Worm (Caenorhabditis elegans) whole organism, young adult: ENCODE data around the gene nhr-213.
"Not testable (repeated sequence)": the region's sequence is repeated elsewhere in the genome, so short reads cannot be mapped to it uniquely, and the experiment has no call there.

Experiments
- B0035.1 ChIP-seq: sonication (generic microtip); optimal IDR thresholded peaks from 2 replicates; lab custom pipeline; 2016; ENCODE audit warnings: missing genetic modification characterization, mild to moderate bottlenecking, missing compliant biosample characterization, missing genotype, missing genetic modification reagents
- B0261.1 ChIP-seq: sonication (generic microtip); optimal IDR thresholded peaks from 2 replicates; lab custom pipeline; 2016; ENCODE audit warnings: mild to moderate bottlenecking, missing genetic modification characterization, moderate library complexity, missing compliant biosample characterization
- F37B4.10 ChIP-seq: fragments of 200-800 bp; sonication (Bioruptor generic); IDR thresholded peaks from 2 replicates; pipeline ENCODE4 v1.3.6; 2022; ENCODE audit warnings: missing genetic modification characterization, missing compliant biosample characterization
- F57A8.1 ChIP-seq: fragments of 200-800 bp; sonication (Bioruptor generic); optimal IDR thresholded peaks from 2 replicates; lab custom pipeline; 2018; ENCODE audit warnings: mild to moderate bottlenecking, missing genetic modification characterization, moderate library complexity, missing compliant biosample characterization
- Y67H2A.10 ChIP-seq: fragments of 200-800 bp; sonication (Bioruptor generic); conservative IDR thresholded peaks from 2 replicates; pipeline ENCODE4 v1.3.6; 2022; ENCODE audit warnings: missing genetic modification reagents, missing genetic modification characterization, missing compliant biosample characterization
- attf-6 ChIP-seq: fragments of 200-800 bp; sonication (Bioruptor generic); IDR thresholded peaks from 2 replicates; pipeline ENCODE4 v1.3.6; 2022; ENCODE audit warnings: missing genetic modification reagents, missing genetic modification characterization, missing compliant biosample characterization
- bed-1 ChIP-seq: fragments of 200-800 bp; sonication (Bioruptor generic); IDR thresholded peaks from 2 replicates; pipeline ENCODE4 v1.3.6; 2022; ENCODE audit warnings: missing genetic modification reagents, missing genetic modification characterization, missing compliant biosample characterization
- bed-2 ChIP-seq: fragments of 200-800 bp; sonication (Bioruptor generic); IDR thresholded peaks from 2 replicates; pipeline ENCODE4 v1.3.6; 2022; ENCODE audit warnings: missing genetic modification reagents, missing genetic modification characterization, missing compliant biosample characterization
- ccch-3 ChIP-seq: fragments of 200-800 bp; sonication (Bioruptor generic); optimal IDR thresholded peaks from 2 replicates; lab custom pipeline; 2018; ENCODE audit warnings: mild to moderate bottlenecking, missing genetic modification characterization, missing compliant biosample characterization
- cebp-2 ChIP-seq: fragments of 200-800 bp; sonication (Bioruptor generic); IDR thresholded peaks from 2 replicates; pipeline ENCODE4 v1.3.6; 2022; ENCODE audit warnings: missing genetic modification characterization, missing compliant biosample characterization
- ceh-40 ChIP-seq: fragments of 200-800 bp; sonication (Bioruptor generic); IDR thresholded peaks from 2 replicates; pipeline ENCODE4 v1.3.6; 2022; ENCODE audit warnings: missing genetic modification characterization, missing compliant biosample characterization
- ceh-91 ChIP-seq: fragments of 200-800 bp; sonication (Bioruptor generic); IDR thresholded peaks from 2 replicates; pipeline ENCODE4 v1.3.6; 2022; ENCODE audit warnings: missing genetic modification reagents, missing genetic modification characterization, missing compliant biosample characterization
- dpff-1 ChIP-seq: sonication (generic microtip); optimal IDR thresholded peaks from 2 replicates; lab custom pipeline; 2017; ENCODE audit warnings: mild to moderate bottlenecking, missing genetic modification characterization, missing compliant biosample characterization
- egl-18 ChIP-seq: fragments of 200-800 bp; sonication (Bioruptor generic); IDR thresholded peaks from 2 replicates; pipeline ENCODE4 v1.3.6; 2022; ENCODE audit warnings: missing genetic modification reagents, missing genetic modification characterization, missing compliant biosample characterization
- ets-4 ChIP-seq: fragments of 200-800 bp; sonication (Bioruptor generic); optimal IDR thresholded peaks from 2 replicates; lab custom pipeline; 2018; ENCODE audit warnings: mild to moderate bottlenecking, missing genetic modification characterization, missing compliant biosample characterization
- hsf-1 ChIP-seq: fragments of 200-800 bp; sonication (Bioruptor generic); IDR thresholded peaks from 2 replicates; pipeline ENCODE4 v1.3.6; 2022; ENCODE audit warnings: missing genetic modification reagents, missing genetic modification characterization, missing compliant biosample characterization
- let-526 ChIP-seq: fragments of 200-800 bp; sonication (Bioruptor generic); IDR thresholded peaks from 2 replicates; pipeline ENCODE4 v1.3.6; 2022; ENCODE audit warnings: missing genetic modification reagents, missing genetic modification characterization, missing compliant biosample characterization
- let-607 ChIP-seq, 2 experiments: fragments of 200-800 bp in 1 of 2; sonication (Bioruptor generic) in 1 of 2; sonication (generic microtip) in 1 of 2; optimal IDR thresholded peaks; 2 replicates each; lab custom pipeline; 2016 to 2018; ENCODE audit warnings: mild to moderate bottlenecking in 2 of 2, missing compliant biosample characterization in 2 of 2, missing genetic modification characterization in 2 of 2, moderate library complexity in 2 of 2, missing genotype in 1 of 2
- lin-40 ChIP-seq: sonication (generic microtip); optimal IDR thresholded peaks from 2 replicates; lab custom pipeline; 2016; ENCODE audit warnings: missing genetic modification characterization, mild to moderate bottlenecking, missing compliant biosample characterization, missing genotype, missing genetic modification reagents
- lir-1 ChIP-seq: fragments of 200-800 bp; sonication (Bioruptor generic); conservative IDR thresholded peaks from 2 replicates; pipeline ENCODE4 v1.3.6; 2022; ENCODE audit warnings: missing genetic modification reagents, missing genetic modification characterization, missing compliant biosample characterization
- lsy-27 ChIP-seq: sonication (generic microtip); optimal IDR thresholded peaks from 2 replicates; lab custom pipeline; 2017; ENCODE audit warnings: missing genetic modification characterization, mild to moderate bottlenecking, missing compliant biosample characterization, antibody characterized with exemption, missing genotype, borderline replicate concordance; ENCODE audit not compliant: insufficient read depth
- madf-6 ChIP-seq: fragments of 200-800 bp; sonication (Bioruptor generic); IDR thresholded peaks from 2 replicates; pipeline ENCODE4 v1.3.6; 2022; ENCODE audit warnings: missing genetic modification reagents, missing genetic modification characterization, missing compliant biosample characterization
- mes-4 ChIP-seq: sonication (generic microtip); optimal IDR thresholded peaks from 2 replicates; lab custom pipeline; 2016; ENCODE audit warnings: missing genotype, missing genetic modification characterization, missing compliant biosample characterization
- mxl-1 ChIP-seq: sonication (generic microtip); optimal IDR thresholded peaks from 2 replicates; lab custom pipeline; 2016; ENCODE audit warnings: missing genetic modification characterization, missing compliant biosample characterization
- nfya-2 ChIP-seq: fragments of 200-800 bp; sonication (Bioruptor generic); IDR thresholded peaks from 2 replicates; pipeline ENCODE4 v1.3.6; 2022; ENCODE audit warnings: missing genetic modification reagents, missing genetic modification characterization, missing compliant biosample characterization
- nhr-80 ChIP-seq: sonication (generic microtip); optimal IDR thresholded peaks from 2 replicates; lab custom pipeline; 2016; ENCODE audit warnings: missing genetic modification characterization, missing compliant biosample characterization
- rcor-1 ChIP-seq: fragments of 200-800 bp; sonication (Bioruptor generic); IDR thresholded peaks from 2 replicates; pipeline ENCODE4 v1.3.6; 2022; ENCODE audit warnings: missing genetic modification reagents, missing genetic modification characterization, missing compliant biosample characterization
- sdz-38 ChIP-seq: sonication (generic microtip); optimal IDR thresholded peaks from 2 replicates; lab custom pipeline; 2016; ENCODE audit warnings: missing genotype, missing genetic modification characterization, missing compliant biosample characterization
- sea-2 ChIP-seq: fragments of 200-800 bp; sonication (Bioruptor generic); IDR thresholded peaks from 2 replicates; pipeline ENCODE4 v1.3.6; 2022; ENCODE audit warnings: missing genetic modification characterization, missing compliant biosample characterization
- snpc-4 ChIP-seq, 5 experiments: fragments of 150-350 bp in 1 of 5; sonication (generic microtip) in 4 of 5; optimal IDR thresholded peaks; 2 replicates each; lab custom pipeline; 2014 to 2018; ENCODE audit warnings: missing genetic modification characterization in 5 of 5, missing biosample characterization in 3 of 5, antibody characterized with exemption in 2 of 5, mild to moderate bottlenecking in 2 of 5, missing compliant biosample characterization in 2 of 5, missing genotype in 2 of 5, moderate library complexity in 2 of 5, missing genetic modification reagents in 1 of 5
- somi-1 ChIP-seq: fragments of 200-800 bp; sonication (Bioruptor generic); optimal IDR thresholded peaks from 2 replicates; lab custom pipeline; 2018; ENCODE audit warnings: mild to moderate bottlenecking, missing genetic modification characterization, missing compliant biosample characterization
- tbp1 ChIP-seq: fragments of 200-800 bp; sonication (Bioruptor generic); optimal IDR thresholded peaks from 2 replicates; lab custom pipeline; 2018; ENCODE audit warnings: mild to moderate bottlenecking, missing genetic modification characterization, missing compliant biosample characterization
- unc-62 ChIP-seq: fragments of 150-350 bp; optimal IDR thresholded peaks from 2 replicates; lab custom pipeline; 2014; ENCODE audit warnings: missing biosample characterization, missing genetic modification reagents, missing genetic modification characterization
- zim-3 ChIP-seq: sonication (generic microtip); optimal IDR thresholded peaks from 2 replicates; lab custom pipeline; 2017; ENCODE audit warnings: mild to moderate bottlenecking, missing genetic modification characterization, moderate library complexity, missing compliant biosample characterization
- ztf-25 ChIP-seq: fragments of 200-800 bp; sonication (Bioruptor generic); IDR thresholded peaks from 2 replicates; pipeline ENCODE4 v1.3.6; 2022; ENCODE audit warnings: missing genetic modification reagents, missing genetic modification characterization, missing compliant biosample characterization
- ztf-28 ChIP-seq: fragments of 200-800 bp; sonication (Bioruptor generic); IDR thresholded peaks from 2 replicates; pipeline ENCODE4 v1.3.6; 2022; ENCODE audit warnings: missing genetic modification reagents, missing genetic modification characterization, missing compliant biosample characterization
- ztf-6 ChIP-seq: fragments of 200-800 bp; sonication (Bioruptor generic); IDR thresholded peaks from 2 replicates; pipeline ENCODE4 v1.3.6; 2022; ENCODE audit warnings: missing genetic modification reagents, missing genetic modification characterization, missing compliant biosample characterization

nhr-213 gene

DNA sequence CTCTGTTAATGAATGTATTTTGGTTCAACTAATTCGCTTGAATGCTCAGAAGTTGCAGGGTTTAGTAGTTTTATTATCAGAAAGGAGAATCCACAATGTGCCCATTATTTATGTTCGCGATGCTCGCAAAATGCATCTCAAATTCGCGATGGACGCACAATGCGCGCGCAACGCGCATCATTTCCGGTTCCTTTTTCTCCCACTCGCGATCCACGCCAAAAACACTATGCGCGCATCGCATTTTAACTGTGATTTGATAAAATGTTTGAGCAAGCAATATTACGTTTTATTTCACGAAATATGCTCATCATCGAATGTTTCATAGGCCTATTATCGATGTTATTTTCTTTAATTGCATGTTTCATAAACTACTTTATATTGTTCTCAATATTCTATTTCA lies 33.3 kb upstream of the nhr-213 start, which contains the start of gene srbc-77:
Gene srbc-77, plus strand, starts transcription at position 301 of the 400 bp plus-strand sequence.
- not testable (repeated sequence) for TF ChIP-seq Y67H2A.10 (GFP tag; lab: Robert Waterston, UW); sdz-38 (tag; lab: Kevin White, UChicago); lsy-27 (tag; lab: Kevin White, UChicago)

DNA sequence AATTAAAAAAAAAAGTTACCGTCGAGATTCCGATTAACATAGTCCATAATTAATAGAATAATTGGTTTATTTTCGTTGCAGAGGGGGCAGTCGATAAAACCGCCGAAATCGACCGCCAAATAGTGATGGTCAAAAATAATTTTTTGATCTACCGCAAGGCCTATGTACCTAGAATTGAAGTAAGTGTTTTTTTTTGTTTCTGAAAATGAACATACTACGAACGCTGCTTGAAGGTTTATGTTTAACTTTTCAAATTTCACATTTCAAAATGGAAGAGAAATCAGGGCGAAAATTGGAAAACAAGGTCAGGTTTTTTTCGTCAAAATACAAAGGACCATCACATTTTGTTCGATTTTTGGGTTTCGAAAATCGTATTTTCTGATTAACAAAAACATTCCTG lies 31.8 kb upstream of the nhr-213 start, which contains the start of gene pzf-1:
Gene pzf-1, minus strand, starts transcription at position 101 of the 400 bp plus-strand sequence.
- TF ChIP-seq unc-62 (GFP tag; lab: Kevin White, UChicago) = no peak
- no peak for TF ChIP-seq let-607 (tag; optimal IDR thresholded peaks at IDR 0.05; lab: Kevin White, UChicago)
- no peak for TF ChIP-seq lin-40 (tag; lab: Kevin White, UChicago)
- TF ChIP-seq dpff-1 = no peak
- no peak for TF ChIP-seq B0035.1 (tag; lab: Kevin White, UChicago)
- no peak for TF ChIP-seq ztf-25
- no peak for TF ChIP-seq F37B4.10 (GFP tag; lab: Robert Waterston, UW)
- TF ChIP-seq ztf-28 (GFP tag; lab: Robert Waterston, UW) = no peak
- TF ChIP-seq let-526 = no peak
- no peak for TF ChIP-seq ceh-40 (GFP tag; lab: Robert Waterston, UW)
- TF ChIP-seq zim-3 (tag; lab: Kevin White, UChicago) = no peak
- no peak for TF ChIP-seq rcor-1
- TF ChIP-seq somi-1 (GFP tag; lab: Kevin White, UChicago) = no peak
- no peak for TF ChIP-seq bed-1
- TF ChIP-seq hsf-1 (GFP tag; lab: Robert Waterston, UW) = no peak

DNA sequence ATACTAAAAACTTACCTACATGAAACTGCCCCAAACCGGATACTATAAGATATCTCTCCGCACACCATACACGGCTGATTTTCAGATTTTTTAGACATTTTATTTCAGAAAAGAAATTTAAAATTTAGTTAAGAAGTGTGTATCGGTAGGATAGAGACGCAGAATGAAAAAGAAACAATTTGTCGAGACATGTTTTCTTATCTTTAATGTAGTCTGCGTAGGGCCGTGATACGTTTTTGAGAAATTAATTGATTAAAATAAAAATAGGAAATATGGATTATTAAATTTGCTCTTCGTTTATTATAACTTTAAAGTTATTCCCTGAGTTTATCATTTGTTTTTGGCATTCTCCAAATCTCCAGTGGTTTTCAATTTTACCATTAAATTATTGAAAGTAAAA lies 27.7 kb upstream of the nhr-213 start, which contains the start of gene nhr-108:
Gene nhr-108, minus strand, starts transcription at position 166 of the 400 bp plus-strand sequence.
- TF ChIP-seq bed-2 (GFP tag; lab: Robert Waterston, UW) = no peak
- no peak for TF ChIP-seq F57A8.1 (GFP tag; lab: Kevin White, UChicago)
- TF ChIP-seq ztf-6 (GFP tag; lab: Robert Waterston, UW) = no peak
- no peak for TF ChIP-seq egl-18 (GFP tag; lab: Robert Waterston, UW)
- TF ChIP-seq ets-4 (GFP tag; lab: Kevin White, UChicago) = no peak
- no peak for TF ChIP-seq ceh-40 (GFP tag; lab: Robert Waterston, UW)
- no peak for TF ChIP-seq ceh-91 (GFP tag; lab: Robert Waterston, UW)
- TF ChIP-seq madf-6 = no peak
- no peak for TF ChIP-seq ccch-3 (GFP tag; lab: Kevin White, UChicago)
- TF ChIP-seq mxl-1 (tag; lab: Kevin White, UChicago) = no peak
- no peak for TF ChIP-seq rcor-1
- no peak for TF ChIP-seq snpc-4 (GFP tag; optimal IDR thresholded peaks at IDR 0.05; lab: Kevin White, UChicago)
- TF ChIP-seq snpc-4 (tag; optimal IDR thresholded peaks at IDR 0.05; lab: Kevin White, UChicago) = no peak

- TF ChIP-seq ztf-25 (no peak), lir-1 (GFP tag; lab: Robert Waterston, UW) (no peak), cebp-2 (GFP tag; lab: Robert Waterston, UW) (no peak)
- TF ChIP-seq, all 124 proteins: peak for 0
Measured at ce11 chrV:15922979-15923378, 26.4 kb upstream of the nhr-213 start, which contains the start of gene F35E8.13. Gene F35E8.13, plus strand, starts transcription at chrV:15923279.

- TF ChIP-seq sea-2 (GFP tag; lab: Robert Waterston, UW) = no peak
- TF ChIP-seq lir-1 (GFP tag; lab: Robert Waterston, UW) = no peak
- TF ChIP-seq nhr-80 = no peak
- TF ChIP-seq tbp1 (GFP tag; lab: Kevin White, UChicago) = no peak
- no peak for TF ChIP-seq nfya-2 (GFP tag; lab: Robert Waterston, UW)
- no peak for TF ChIP-seq ceh-40 (GFP tag; lab: Robert Waterston, UW)
- TF ChIP-seq attf-6 (GFP tag; lab: Robert Waterston, UW) = no peak
- TF ChIP-seq B0261.1 (tag; lab: Kevin White, UChicago) = no peak
- no peak for TF ChIP-seq mes-4 (tag; lab: Kevin White, UChicago)
Measured at ce11 chrV:15921102-15921501, 24.5 kb upstream of the nhr-213 start, which contains the start of gene cdr-1. Gene cdr-1, plus strand, starts transcription at chrV:15921309.
